Worm (Caenorhabditis elegans) whole organism, young adult: ENCODE data around the gene snf-9.
A peak's percentile ranks its signal among the peaks of the same experiment; 100 is the strongest.

Source experiments
- C17E4.6 ChIP-seq: fragments of 200-800 bp; sonication (Bioruptor generic); IDR thresholded peaks from 2 replicates; pipeline ENCODE4 v1.3.6; 2022; ENCODE audit warnings: missing genetic modification reagents, missing genetic modification characterization, missing compliant biosample characterization
- D2030.7 ChIP-seq: fragments of 200-800 bp; sonication (Bioruptor generic); IDR thresholded peaks from 2 replicates; pipeline ENCODE4 v1.3.6; 2022; ENCODE audit warnings: missing genetic modification reagents, missing genetic modification characterization, missing compliant biosample characterization
- F10E7.11 ChIP-seq: sonication (generic microtip); optimal IDR thresholded peaks from 2 replicates; lab custom pipeline; 2017; ENCODE audit warnings: mild to moderate bottlenecking, missing genetic modification characterization, moderate library complexity, missing compliant biosample characterization
- F22D6.2 ChIP-seq: sonication (generic microtip); optimal IDR thresholded peaks from 2 replicates; lab custom pipeline; 2016; ENCODE audit warnings: mild to moderate bottlenecking, missing genetic modification characterization, missing compliant biosample characterization
- F23B12.7 ChIP-seq: sonication (generic microtip); optimal IDR thresholded peaks from 2 replicates; lab custom pipeline; 2017; ENCODE audit warnings: missing genetic modification characterization, mild to moderate bottlenecking, missing compliant biosample characterization, antibody characterized with exemption, moderate library complexity; ENCODE audit not compliant: insufficient read depth
- F52B5.7 ChIP-seq: sonication (generic microtip); optimal IDR thresholded peaks from 2 replicates; lab custom pipeline; 2016; ENCODE audit warnings: mild to moderate bottlenecking, missing genetic modification characterization, missing compliant biosample characterization
- K11D2.4 ChIP-seq: fragments of 200-800 bp; sonication (Bioruptor generic); IDR thresholded peaks from 2 replicates; pipeline ENCODE4 v1.3.6; 2022; ENCODE audit warnings: missing genetic modification reagents, missing genetic modification characterization, missing compliant biosample characterization
- T07F8.4 ChIP-seq: sonication (generic microtip); optimal IDR thresholded peaks from 2 replicates; lab custom pipeline; 2016; ENCODE audit warnings: mild to moderate bottlenecking, missing genetic modification characterization, moderate library complexity, missing compliant biosample characterization
- Y56A3A.18 ChIP-seq: fragments of 200-800 bp; sonication (Bioruptor generic); IDR thresholded peaks from 2 replicates; pipeline ENCODE4 v1.3.6; 2022; ENCODE audit warnings: missing genetic modification reagents, missing genetic modification characterization, missing compliant biosample characterization
- Y79H2A.3 ChIP-seq: fragments of 200-800 bp; sonication (Bioruptor generic); conservative IDR thresholded peaks from 2 replicates; pipeline ENCODE4 v1.3.6; 2022; ENCODE audit warnings: missing genetic modification reagents, missing genetic modification characterization, missing compliant biosample characterization
- attf-3 ChIP-seq: fragments of 200-800 bp; sonication (Bioruptor generic); conservative IDR thresholded peaks from 2 replicates; pipeline ENCODE4 v1.3.6; 2022; ENCODE audit warnings: missing genetic modification reagents, missing genetic modification characterization, missing compliant biosample characterization
- attf-5 ChIP-seq: fragments of 200-800 bp; sonication (Bioruptor generic); optimal IDR thresholded peaks from 2 replicates; lab custom pipeline; 2018; ENCODE audit warnings: mild to moderate bottlenecking, missing genetic modification characterization, missing compliant biosample characterization
- bed-1 ChIP-seq: fragments of 200-800 bp; sonication (Bioruptor generic); IDR thresholded peaks from 2 replicates; pipeline ENCODE4 v1.3.6; 2022; ENCODE audit warnings: missing genetic modification reagents, missing genetic modification characterization, missing compliant biosample characterization
- ceh-58 ChIP-seq: fragments of 200-800 bp; sonication (Bioruptor generic); IDR thresholded peaks from 2 replicates; pipeline ENCODE4 v1.3.6; 2022; ENCODE audit warnings: missing genetic modification characterization, missing compliant biosample characterization
- ceh-79 ChIP-seq: sonication (generic microtip); optimal IDR thresholded peaks from 2 replicates; lab custom pipeline; 2017; ENCODE audit warnings: mild to moderate bottlenecking, missing genetic modification characterization, missing compliant biosample characterization
- ceh-91 ChIP-seq: fragments of 200-800 bp; sonication (Bioruptor generic); IDR thresholded peaks from 2 replicates; pipeline ENCODE4 v1.3.6; 2022; ENCODE audit warnings: missing genetic modification reagents, missing genetic modification characterization, missing compliant biosample characterization
- die-1 ChIP-seq: sonication (generic microtip); optimal IDR thresholded peaks from 2 replicates; lab custom pipeline; 2016; ENCODE audit warnings: missing genotype, mild to moderate bottlenecking, missing genetic modification characterization, missing compliant biosample characterization
- dpff-1 ChIP-seq: sonication (generic microtip); optimal IDR thresholded peaks from 2 replicates; lab custom pipeline; 2017; ENCODE audit warnings: mild to moderate bottlenecking, missing genetic modification characterization, missing compliant biosample characterization
- efl-1 ChIP-seq: fragments of 150-350 bp; optimal IDR thresholded peaks from 2 replicates; lab custom pipeline; 2014; ENCODE audit warnings: missing biosample characterization, missing genetic modification reagents, missing genetic modification characterization
- egl-18 ChIP-seq: fragments of 200-800 bp; sonication (Bioruptor generic); IDR thresholded peaks from 2 replicates; pipeline ENCODE4 v1.3.6; 2022; ENCODE audit warnings: missing genetic modification reagents, missing genetic modification characterization, missing compliant biosample characterization
- ekl-4 ChIP-seq: fragments of 200-800 bp; sonication (Bioruptor generic); IDR thresholded peaks from 2 replicates; pipeline ENCODE4 v1.3.6; 2022; ENCODE audit warnings: missing genetic modification reagents, missing genetic modification characterization, missing compliant biosample characterization
- fkh-3 ChIP-seq: sonication (generic microtip); optimal IDR thresholded peaks from 2 replicates; lab custom pipeline; 2016; ENCODE audit warnings: mild to moderate bottlenecking, missing genetic modification characterization, missing compliant biosample characterization
- hlh-12 ChIP-seq: sonication (generic microtip); optimal IDR thresholded peaks from 2 replicates; lab custom pipeline; 2016; ENCODE audit warnings: missing genetic modification characterization, missing compliant biosample characterization
- lin-35 ChIP-seq, 3 experiments: fragments of 150-350 bp in 2 of 3; sonication (generic microtip) in 1 of 3; optimal IDR thresholded peaks; 2 replicates each; lab custom pipeline; 2014 to 2018; ENCODE audit warnings: missing biosample characterization in 3 of 3, missing genetic modification characterization in 3 of 3, missing genetic modification reagents in 3 of 3
- lin-40 ChIP-seq: sonication (generic microtip); optimal IDR thresholded peaks from 2 replicates; lab custom pipeline; 2016; ENCODE audit warnings: missing genetic modification characterization, mild to moderate bottlenecking, missing compliant biosample characterization, missing genotype, missing genetic modification reagents
- lin-54 ChIP-seq: fragments of 200-800 bp; sonication (Bioruptor generic); optimal IDR thresholded peaks from 2 replicates; lab custom pipeline; 2018; ENCODE audit warnings: mild to moderate bottlenecking, missing genetic modification characterization, missing compliant biosample characterization
- lir-1 ChIP-seq: fragments of 200-800 bp; sonication (Bioruptor generic); conservative IDR thresholded peaks from 2 replicates; pipeline ENCODE4 v1.3.6; 2022; ENCODE audit warnings: missing genetic modification reagents, missing genetic modification characterization, missing compliant biosample characterization
- lsl-1 ChIP-seq: fragments of 200-800 bp; sonication (Bioruptor generic); optimal IDR thresholded peaks from 2 replicates; lab custom pipeline; 2018; ENCODE audit warnings: mild to moderate bottlenecking, missing genetic modification characterization, moderate library complexity, missing compliant biosample characterization
- madf-8 ChIP-seq: fragments of 200-800 bp; sonication (Bioruptor generic); conservative IDR thresholded peaks from 2 replicates; pipeline ENCODE4 v1.3.6; 2022; ENCODE audit warnings: missing genetic modification reagents, missing genetic modification characterization, missing compliant biosample characterization
- mcd-1 ChIP-seq: fragments of 200-800 bp; sonication (Bioruptor generic); IDR thresholded peaks from 2 replicates; pipeline ENCODE4 v1.3.6; 2022; ENCODE audit warnings: missing genetic modification reagents, missing genetic modification characterization, missing compliant biosample characterization
- mel-28 ChIP-seq: sonication (generic microtip); optimal IDR thresholded peaks from 2 replicates; lab custom pipeline; 2016; ENCODE audit warnings: borderline replicate concordance, mild to moderate bottlenecking, missing genetic modification characterization, missing compliant biosample characterization
- nfyb-1 ChIP-seq: fragments of 200-800 bp; sonication (Bioruptor generic); IDR thresholded peaks from 2 replicates; pipeline ENCODE4 v1.3.6; 2022; ENCODE audit warnings: missing genetic modification reagents, missing genetic modification characterization, missing compliant biosample characterization
- nhr-120 ChIP-seq: fragments of 200-800 bp; sonication (Bioruptor generic); IDR thresholded peaks from 2 replicates; pipeline ENCODE4 v1.3.6; 2022; ENCODE audit warnings: missing genetic modification characterization, missing compliant biosample characterization
- nhr-179 ChIP-seq: sonication (generic microtip); optimal IDR thresholded peaks from 2 replicates; lab custom pipeline; 2016; ENCODE audit warnings: mild to moderate bottlenecking, missing genetic modification characterization, missing compliant biosample characterization
- nhr-27 ChIP-seq: fragments of 200-800 bp; sonication (Bioruptor generic); optimal IDR thresholded peaks from 2 replicates; lab custom pipeline; 2018; ENCODE audit warnings: mild to moderate bottlenecking, missing genetic modification characterization, moderate library complexity, missing compliant biosample characterization
- nhr-90 ChIP-seq: sonication (generic microtip); optimal IDR thresholded peaks from 2 replicates; lab custom pipeline; 2016; ENCODE audit warnings: missing genotype, mild to moderate bottlenecking, missing genetic modification characterization, missing compliant biosample characterization
- pbrm-1 ChIP-seq: fragments of 200-800 bp; sonication (Bioruptor generic); IDR thresholded peaks from 2 replicates; pipeline ENCODE4 v1.3.6; 2022; ENCODE audit warnings: missing genetic modification reagents, missing genetic modification characterization, missing compliant biosample characterization
- snpc-1.1 ChIP-seq: sonication (generic microtip); optimal IDR thresholded peaks from 2 replicates; lab custom pipeline; 2017; ENCODE audit warnings: missing genetic modification characterization, mild to moderate bottlenecking, missing compliant biosample characterization, antibody characterized with exemption, moderate library complexity, missing genotype, missing genetic modification reagents; ENCODE audit not compliant: insufficient read depth
- tbp1 ChIP-seq: fragments of 200-800 bp; sonication (Bioruptor generic); optimal IDR thresholded peaks from 2 replicates; lab custom pipeline; 2018; ENCODE audit warnings: mild to moderate bottlenecking, missing genetic modification characterization, missing compliant biosample characterization
- tlf-1 ChIP-seq: fragments of 200-800 bp; sonication (Bioruptor generic); optimal IDR thresholded peaks from 2 replicates; lab custom pipeline; 2018; ENCODE audit warnings: mild to moderate bottlenecking, missing genetic modification characterization, missing compliant biosample characterization
- unc-130 ChIP-seq: sonication (generic microtip); optimal IDR thresholded peaks from 2 replicates; lab custom pipeline; 2016; ENCODE audit warnings: missing genetic modification reagents, missing genetic modification characterization, missing compliant biosample characterization
- unc-62 ChIP-seq: fragments of 150-350 bp; optimal IDR thresholded peaks from 2 replicates; lab custom pipeline; 2014; ENCODE audit warnings: missing biosample characterization, missing genetic modification reagents, missing genetic modification characterization
- zim-3 ChIP-seq: sonication (generic microtip); optimal IDR thresholded peaks from 2 replicates; lab custom pipeline; 2017; ENCODE audit warnings: mild to moderate bottlenecking, missing genetic modification characterization, moderate library complexity, missing compliant biosample characterization
- ztf-22 ChIP-seq: fragments of 200-800 bp; sonication (Bioruptor generic); optimal IDR thresholded peaks from 2 replicates; lab custom pipeline; 2018; ENCODE audit warnings: mild to moderate bottlenecking, missing genetic modification characterization, moderate library complexity, missing compliant biosample characterization
- ztf-25 ChIP-seq: fragments of 200-800 bp; sonication (Bioruptor generic); IDR thresholded peaks from 2 replicates; pipeline ENCODE4 v1.3.6; 2022; ENCODE audit warnings: missing genetic modification reagents, missing genetic modification characterization, missing compliant biosample characterization
- ztf-28 ChIP-seq: fragments of 200-800 bp; sonication (Bioruptor generic); IDR thresholded peaks from 2 replicates; pipeline ENCODE4 v1.3.6; 2022; ENCODE audit warnings: missing genetic modification reagents, missing genetic modification characterization, missing compliant biosample characterization

Gene snf-9

DNA sequence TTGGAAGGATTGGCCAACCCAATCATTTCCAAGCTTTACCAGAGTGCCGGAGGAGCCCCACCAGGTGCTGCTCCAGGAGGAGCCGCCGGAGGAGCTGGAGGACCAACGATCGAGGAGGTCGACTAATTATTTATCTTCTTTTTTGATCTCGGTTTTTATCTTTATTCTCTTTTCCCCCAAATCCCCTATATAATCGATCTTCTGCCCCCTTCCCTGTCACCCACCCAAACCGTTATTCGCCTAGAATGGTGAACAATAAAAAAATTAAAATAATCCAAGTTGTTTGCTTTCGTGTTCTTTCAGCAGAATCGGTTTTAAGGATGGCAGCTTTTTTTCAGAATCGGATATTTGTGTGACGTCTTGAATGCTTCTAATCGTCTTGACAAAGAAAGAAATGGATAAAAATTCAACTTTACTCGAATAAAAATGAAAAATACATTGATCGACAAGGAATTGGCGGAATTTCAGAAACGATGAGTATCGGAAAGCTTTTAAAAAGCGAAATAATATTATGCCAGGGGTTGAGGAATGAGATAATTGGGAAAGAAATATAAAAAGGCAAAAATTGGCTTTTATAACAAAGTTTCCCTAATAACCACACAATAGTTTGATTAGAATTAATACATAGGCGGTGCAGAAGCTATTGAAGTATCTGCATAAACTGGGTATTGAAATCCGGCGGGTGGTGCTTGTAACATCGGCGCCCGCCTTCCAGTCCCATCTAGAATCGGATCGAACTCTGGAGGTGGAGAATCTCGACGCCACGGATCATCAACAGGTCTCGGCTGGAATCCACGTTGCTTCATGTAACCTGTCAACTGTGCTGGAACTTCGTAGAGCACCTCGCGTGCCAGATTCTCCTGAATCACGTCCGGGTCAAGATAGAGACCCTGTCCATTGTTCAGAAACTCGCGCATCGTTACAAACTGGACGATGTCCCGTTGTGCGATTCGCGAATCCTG lies 30.6 kb upstream of the snf-9 start:
- TF ChIP-seq nhr-90 (tag; lab: Kevin White, UChicago) (peak; percentile 35), ekl-4 (peak; percentile 89), Y56A3A.18 (GFP tag; lab: Robert Waterston, UW) (peak; percentile 97), C17E4.6 (GFP tag; lab: Robert Waterston, UW) (peak; percentile 33; the same call in 1 of the 2 replicates), pbrm-1 (peak; percentile 79), snpc-1.1 (tag; lab: Kevin White, UChicago) (peak; percentile 72), K11D2.4 (GFP tag; lab: Robert Waterston, UW) (peak; percentile 65; the same call in 1 of the 2 replicates), mel-28 (tag; lab: Kevin White, UChicago) (peak; percentile 49), lin-40 (tag; lab: Kevin White, UChicago) (peak; percentile 82), ceh-58 (GFP tag; lab: Robert Waterston, UW) (peak; percentile 89; the same call in 1 of the 2 replicates), D2030.7 (peak; percentile 82; the same call in 1 of the 2 replicates), die-1 (tag; lab: Kevin White, UChicago) (peak; percentile 58), efl-1 (GFP tag; lab: Kevin White, UChicago) (peak; percentile 31), lir-1 (GFP tag; lab: Robert Waterston, UW) (no peak; the same call in 1 of the 2 replicates), nhr-179 (tag; lab: Kevin White, UChicago) (no peak), tlf-1 (peak; percentile 96), ceh-79 (tag; lab: Kevin White, UChicago) (peak; percentile 82), lsl-1 (GFP tag; lab: Kevin White, UChicago) (peak; percentile 65), attf-5 (GFP tag; lab: Kevin White, UChicago) (peak; percentile 72), mcd-1 (GFP tag; lab: Robert Waterston, UW) (peak; percentile 63), F23B12.7 (tag; lab: Kevin White, UChicago) (peak; percentile 79), hlh-12 (tag; lab: Kevin White, UChicago) (peak; percentile 9), unc-130 (peak; percentile 58), ztf-28 (GFP tag; lab: Robert Waterston, UW) (no peak), dpff-1 (tag; lab: Kevin White, UChicago) (peak; percentile 67), nhr-27 (tag; lab: Kevin White, UChicago) (peak; percentile 73), ztf-22 (GFP tag; lab: Kevin White, UChicago) (peak; percentile 80), bed-1 (GFP tag; lab: Robert Waterston, UW) (peak; percentile 90; the same call in 1 of the 2 replicates), egl-18 (GFP tag; lab: Robert Waterston, UW) (no peak), zim-3 (tag; lab: Kevin White, UChicago) (peak; percentile 88), lin-54 (GFP tag; lab: Kevin White, UChicago) (peak; percentile 88), ceh-91 (GFP tag; lab: Robert Waterston, UW) (no peak; the same call in 1 of the 2 replicates), ztf-25 (GFP tag; lab: Robert Waterston, UW) (no peak), Y79H2A.3 (GFP tag; lab: Robert Waterston, UW) (no peak), nfyb-1 (GFP tag; lab: Robert Waterston, UW) (peak; percentile 89), lin-35 (GFP tag; optimal IDR thresholded peaks at IDR 0.05; lab: Kevin White, UChicago) (peak in 2 of 3 experiments; percentile 69 to 70), tbp1 (peak; percentile 76), fkh-3 (tag; lab: Kevin White, UChicago) (peak; percentile 33), T07F8.4 (tag; lab: Kevin White, UChicago) (peak; percentile 71), F22D6.2 (no peak), attf-3 (GFP tag; lab: Robert Waterston, UW) (no peak), F52B5.7 (tag; lab: Kevin White, UChicago) (peak; percentile 79), F10E7.11 (tag; lab: Kevin White, UChicago) (peak; percentile 67), madf-8 (GFP tag; lab: Robert Waterston, UW) (peak; percentile 23), unc-62 (GFP tag; lab: Kevin White, UChicago) (no peak), nhr-120 (no peak)
